Worm (Caenorhabditis elegans): ENCODE data around the gene ZK856.16.

DNA sequence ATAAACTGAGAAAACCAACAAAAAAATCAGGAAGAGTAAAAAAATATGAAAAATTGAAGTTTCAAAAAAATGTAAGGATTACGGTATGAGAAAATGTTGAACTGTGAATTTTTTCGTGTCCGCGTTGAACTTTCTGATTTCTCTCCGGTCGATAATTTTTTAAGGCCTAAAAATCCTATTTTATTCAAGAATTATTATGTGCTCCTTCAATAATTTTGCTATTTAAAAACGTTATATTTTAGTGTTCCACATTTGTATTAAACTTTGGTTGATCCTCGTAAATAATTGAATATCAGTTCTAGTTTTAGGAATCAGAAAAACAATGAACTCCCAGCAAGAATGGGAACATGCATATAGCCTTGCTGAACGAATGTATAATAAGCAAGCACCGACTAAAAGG, 7.2 kb upstream of the ZK856.16 start, which contains the start of gene hpo-40:
- no peak for TF ChIP-seq him-1 (tag; optimal IDR thresholded peaks at IDR 0.05)
- no peak for TF ChIP-seq W03F9.2 (tag; optimal IDR thresholded peaks at IDR 0.05)

Measured in whole organism, L4/young adult.